Worm (Caenorhabditis elegans) whole organism, L1 larva: Measurements from ENCODE around the gene lgc-54.

Experiments used
- ama-1 ChIP-seq: fragments of 150-350 bp; optimal IDR thresholded peaks from 2 replicates; lab custom pipeline; 2014
- lin-39 ChIP-seq: fragments of 150-350 bp; optimal IDR thresholded peaks from 2 replicates; lab custom pipeline; 2014; ENCODE audit warnings: missing biosample characterization, missing genetic modification reagents, missing genetic modification characterization
- mdl-1 ChIP-seq, 2 experiments: fragments of 150-350 bp; optimal IDR thresholded peaks; 2 replicates each; lab custom pipeline; 2014 to 2017; ENCODE audit warnings: missing biosample characterization in 2 of 2, missing genetic modification characterization in 2 of 2, inconsistent platforms in 1 of 2

DNA sequence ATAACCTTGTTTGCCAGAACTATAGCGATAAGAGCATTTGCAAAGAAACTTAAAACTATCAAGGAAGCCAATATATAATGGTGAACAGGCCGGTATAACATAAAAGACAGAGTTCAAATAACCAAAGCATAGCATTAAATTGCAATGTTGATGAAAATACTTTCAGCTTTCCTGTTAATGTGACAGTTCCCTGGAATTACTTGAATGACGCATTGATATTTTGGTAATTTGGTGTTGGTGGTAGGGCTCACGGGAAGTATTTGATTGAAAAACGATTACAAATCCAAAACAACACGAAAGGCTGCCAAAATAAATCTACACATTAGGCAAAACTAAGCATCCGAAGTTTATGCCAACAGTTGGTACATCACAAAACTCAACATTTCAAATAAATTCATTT is 37.4 kb downstream of the lgc-54 start, which contains the start of gene dmsr-16:
- TF ChIP-seq mdl-1 (tag; optimal IDR thresholded peaks at IDR 0.05; lab: Kevin White, UChicago), result no peak
- TF ChIP-seq ama-1 (lab: Kevin White, UChicago), result no peak
- TF ChIP-seq lin-39 (tag; lab: Kevin White, UChicago), result no peak
